Fruit fly (Drosophila melanogaster): Measurements from ENCODE around the gene sno.

DNA sequence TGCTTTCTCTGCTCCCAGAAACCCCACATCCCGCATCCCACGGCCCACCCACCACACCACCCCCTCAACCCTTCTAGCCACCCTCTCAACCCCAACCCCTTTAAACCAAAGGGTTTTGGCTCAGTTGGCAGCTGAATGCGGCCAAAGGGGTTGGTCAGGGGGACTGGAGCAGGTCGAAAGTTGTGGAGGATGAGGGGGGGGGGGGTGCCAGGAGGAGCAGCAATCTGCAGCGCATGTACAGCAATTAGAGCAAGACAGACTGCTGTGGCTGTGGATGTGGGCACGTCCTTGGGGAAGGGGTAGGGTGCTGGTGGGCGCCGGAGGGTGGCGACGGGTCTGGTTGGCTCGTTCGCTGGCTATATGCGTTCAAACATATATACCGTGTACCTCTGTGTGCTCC lies 2.9 kb downstream of the sno start:
- TF ChIP-seq Dll (optimal IDR thresholded peaks at IDR 0.05) (no peak), EcR (GFP tag; optimal IDR thresholded peaks at IDR 0.05) (no peak), psq (optimal IDR thresholded peaks at IDR 0.05) (no peak), pan (optimal IDR thresholded peaks at IDR 0.05) (no peak)

All from whole organism.